Worm (Caenorhabditis elegans): ENCODE data around the gene nep-6.
"Not testable (repeated sequence)": the region's sequence is repeated elsewhere in the genome, so short reads cannot be mapped to it uniquely, and the experiment has no call there.

nep-6 gene

ce11 chrII:3458209-3458608, 41.6 kb downstream of the nep-6 start, which contains the start of the genes C16C8.26 and C16C8.19:
Gene C16C8.26, minus strand, starts transcription at chrII:3458309.
Gene C16C8.19, plus strand, starts transcription at chrII:3458487.
- TF ChIP-seq tbx-11 (GFP tag; IDR thresholded peaks at IDR 0.05) (no peak), hnd-1 (tag; optimal IDR thresholded peaks at IDR 0.05) (no peak), ceh-13 (GFP tag; optimal IDR thresholded peaks at IDR 0.05) (no peak), hmg-4 (GFP tag; optimal IDR thresholded peaks at IDR 0.05) (no peak), ceh-36 (tag; optimal IDR thresholded peaks at IDR 0.05) (no peak), flt-1 (GFP tag; IDR thresholded peaks at IDR 0.05) (no peak), tra-4 (tag; optimal IDR thresholded peaks at IDR 0.05) (no peak), tbx-37 (GFP tag; conservative IDR thresholded peaks at IDR 0.05) (no peak), hmbx-1 (tag; optimal IDR thresholded peaks at IDR 0.05) (no peak), ama-1 (optimal IDR thresholded peaks at IDR 0.05) (no peak)

- TF ChIP-seq tbx-11 (GFP tag; IDR thresholded peaks at IDR 0.05) (no peak), tbx-37 (GFP tag; conservative IDR thresholded peaks at IDR 0.05) (no peak), ama-1 (optimal IDR thresholded peaks at IDR 0.05) (no peak), pes-1 (GFP tag; IDR thresholded peaks at IDR 0.05) (no peak), ceh-36 (tag; optimal IDR thresholded peaks at IDR 0.05) (peak; percentile 69), ceh-13 (GFP tag; optimal IDR thresholded peaks at IDR 0.05) (no peak)
These were observed 42.6 kb downstream of the nep-6 start for ce11 chrII:3459199-3459598.

DNA sequence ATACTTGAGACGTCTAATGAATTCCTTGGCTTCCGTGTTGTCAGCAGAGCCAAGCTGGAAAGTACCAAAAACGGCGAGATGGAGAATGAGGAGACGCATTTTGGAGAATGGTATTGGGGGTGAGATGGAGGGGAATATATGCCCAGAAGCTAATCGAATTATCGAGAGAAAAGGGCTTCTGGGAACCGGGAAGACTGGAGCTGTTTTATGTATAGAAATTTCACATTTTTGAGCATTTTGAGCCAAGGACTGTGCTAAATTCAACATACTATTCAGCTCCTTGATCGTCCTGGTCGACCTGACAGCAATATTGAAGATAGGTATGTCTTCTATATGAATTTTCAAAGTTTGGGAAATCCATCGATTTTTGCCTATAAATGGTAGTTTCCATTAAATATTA, 43.4 kb downstream of the nep-6 start, which contains the start of gene C16C8.7:
TSS of gene C16C8.7 (minus strand) at position 101 of the 400 bp plus-strand sequence.
- TF ChIP-seq sea-1 (GFP tag; conservative IDR thresholded peaks at IDR 0.05) = no peak
- no peak for TF ChIP-seq ceh-13 (GFP tag; optimal IDR thresholded peaks at IDR 0.05)
- TF ChIP-seq hmg-4 (GFP tag; optimal IDR thresholded peaks at IDR 0.05) = no peak
- TF ChIP-seq B0310.2 (tag; optimal IDR thresholded peaks at IDR 0.05) = no peak
- no peak for TF ChIP-seq hmbx-1 (tag; optimal IDR thresholded peaks at IDR 0.05)
- no peak for TF ChIP-seq scrt-1 (GFP tag; IDR thresholded peaks at IDR 0.05)
- no peak for TF ChIP-seq ceh-36 (tag; optimal IDR thresholded peaks at IDR 0.05)
- no peak for TF ChIP-seq ets-7 (tag; optimal IDR thresholded peaks at IDR 0.05)
- no peak for TF ChIP-seq pes-1 (GFP tag; IDR thresholded peaks at IDR 0.05)
- no peak for TF ChIP-seq F13C5.2 (tag; optimal IDR thresholded peaks at IDR 0.05)
- TF ChIP-seq aly-1 (tag; optimal IDR thresholded peaks at IDR 0.05) = no peak
- no peak for TF ChIP-seq tbx-11 (GFP tag; IDR thresholded peaks at IDR 0.05)
- no peak for TF ChIP-seq tra-4 (tag; optimal IDR thresholded peaks at IDR 0.05)
- TF ChIP-seq ama-1 (optimal IDR thresholded peaks at IDR 0.05) = no peak
- TF ChIP-seq flt-1 (GFP tag; IDR thresholded peaks at IDR 0.05) = no peak

DNA sequence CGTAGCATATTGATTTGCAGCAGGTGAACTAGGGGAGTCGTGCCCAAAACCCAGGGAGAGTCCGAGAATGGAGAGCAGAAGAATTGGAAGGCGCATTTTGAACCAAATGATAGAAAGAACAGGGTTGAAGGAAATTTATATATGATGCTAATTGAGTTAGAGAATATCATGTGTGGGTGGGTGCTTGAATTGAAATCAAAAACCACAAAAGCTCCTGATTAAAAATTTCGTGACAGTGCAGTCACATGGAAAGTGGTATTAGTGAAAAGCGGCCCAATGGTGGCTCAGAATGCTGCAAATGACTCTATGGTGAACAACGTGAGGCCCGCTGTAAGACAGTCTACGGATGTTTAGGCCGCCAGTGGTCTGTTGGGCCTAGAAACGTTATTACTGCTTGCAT, 45.0 kb downstream of the nep-6 start, which contains the start of gene C16C8.8:
TSS of gene C16C8.8 (minus strand) at position 101 of the 400 bp plus-strand sequence.
- TF ChIP-seq tra-4 (tag; optimal IDR thresholded peaks at IDR 0.05) (no peak), aly-1 (tag; optimal IDR thresholded peaks at IDR 0.05) (no peak), ceh-13 (GFP tag; optimal IDR thresholded peaks at IDR 0.05) (no peak), ama-1 (optimal IDR thresholded peaks at IDR 0.05) (no peak), sea-1 (GFP tag; conservative IDR thresholded peaks at IDR 0.05) (no peak), ceh-36 (tag; optimal IDR thresholded peaks at IDR 0.05) (no peak), B0310.2 (tag; optimal IDR thresholded peaks at IDR 0.05) (no peak), scrt-1 (GFP tag; IDR thresholded peaks at IDR 0.05) (no peak), tbx-11 (GFP tag; IDR thresholded peaks at IDR 0.05) (no peak), hmg-4 (GFP tag; optimal IDR thresholded peaks at IDR 0.05) (no peak), hnd-1 (tag; optimal IDR thresholded peaks at IDR 0.05) (no peak), tbx-37 (GFP tag; conservative IDR thresholded peaks at IDR 0.05) (no peak), pes-1 (GFP tag; IDR thresholded peaks at IDR 0.05) (no peak), hmbx-1 (tag; optimal IDR thresholded peaks at IDR 0.05) (no peak), ets-7 (tag; optimal IDR thresholded peaks at IDR 0.05) (no peak), F13C5.2 (tag; optimal IDR thresholded peaks at IDR 0.05) (no peak), flt-1 (GFP tag; IDR thresholded peaks at IDR 0.05) (no peak)

DNA sequence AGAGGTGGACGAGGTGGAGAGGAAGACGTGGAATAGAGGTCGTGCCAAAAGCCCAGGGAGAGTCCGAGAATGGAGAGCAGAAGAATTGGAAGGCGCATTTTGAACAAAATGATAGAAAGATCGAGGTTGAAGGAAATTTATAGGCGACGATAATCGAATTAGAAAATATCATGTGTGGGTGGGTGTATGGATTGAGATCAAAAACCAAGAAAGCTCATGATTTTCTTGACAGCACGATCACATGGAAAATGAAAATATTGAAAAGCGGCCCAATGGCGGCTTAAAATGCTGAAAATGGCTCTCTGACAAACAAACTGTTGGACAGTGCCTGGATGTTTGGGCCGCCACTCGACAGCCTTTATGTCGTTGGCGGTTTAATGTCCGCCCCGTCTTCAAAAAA, 46.5 kb downstream of the nep-6 start, which contains the start of gene C16C8.9:
TSS of gene C16C8.9 (minus strand) at position 101 of the 400 bp plus-strand sequence.
- TF ChIP-seq tbx-37 (GFP tag; conservative IDR thresholded peaks at IDR 0.05) = no peak
- no peak for TF ChIP-seq hmbx-1 (tag; optimal IDR thresholded peaks at IDR 0.05)
- TF ChIP-seq F13C5.2 (tag; optimal IDR thresholded peaks at IDR 0.05) = no peak
- TF ChIP-seq ets-7 (tag; optimal IDR thresholded peaks at IDR 0.05) = no peak
- TF ChIP-seq tra-4 (tag; optimal IDR thresholded peaks at IDR 0.05) = no peak
- TF ChIP-seq hmg-4 (GFP tag; optimal IDR thresholded peaks at IDR 0.05) = no peak
- TF ChIP-seq hnd-1 (tag; optimal IDR thresholded peaks at IDR 0.05) = no peak
- no peak for TF ChIP-seq ceh-13 (GFP tag; optimal IDR thresholded peaks at IDR 0.05)
- no peak for TF ChIP-seq sea-1 (GFP tag; conservative IDR thresholded peaks at IDR 0.05)
- TF ChIP-seq B0310.2 (tag; optimal IDR thresholded peaks at IDR 0.05) = no peak
- TF ChIP-seq aly-1 (tag; optimal IDR thresholded peaks at IDR 0.05) = no peak
- no peak for TF ChIP-seq flt-1 (GFP tag; IDR thresholded peaks at IDR 0.05)

- TF ChIP-seq F13C5.2 (tag; optimal IDR thresholded peaks at IDR 0.05); hmbx-1 (tag; optimal IDR thresholded peaks at IDR 0.05); ama-1 (optimal IDR thresholded peaks at IDR 0.05): not testable (repeated sequence)
These were observed 48.0 kb downstream of the nep-6 start, which contains the start of gene C16C8.10 for ce11 chrII:3464580-3464979. Gene C16C8.10, minus strand, starts transcription at chrII:3464680.

All from whole organism, early embryonic.